Fruit fly (Drosophila melanogaster): ENCODE results near the gene CG42395.

- no peak for TF ChIP-seq acj6 (GFP tag; optimal IDR thresholded peaks at IDR 0.05)
- no peak for TF ChIP-seq Hr4 (GFP tag; optimal IDR thresholded peaks at IDR 0.05)
- TF ChIP-seq Ets96B (tag; optimal IDR thresholded peaks at IDR 0.05), result no peak
- no peak for TF ChIP-seq CG8632 (GFP tag; optimal IDR thresholded peaks at IDR 0.05)
- no peak for TF ChIP-seq pdm3 (GFP tag; optimal IDR thresholded peaks at IDR 0.05)
- TF ChIP-seq CG32006 (GFP tag; optimal IDR thresholded peaks at IDR 0.05), result no peak
- no peak for TF ChIP-seq achi (GFP tag; optimal IDR thresholded peaks at IDR 0.05)
- no peak for TF ChIP-seq Sox102F (GFP tag; optimal IDR thresholded peaks at IDR 0.05)
- no peak for TF ChIP-seq Eip93F (GFP tag; optimal IDR thresholded peaks at IDR 0.05)
- no peak for TF ChIP-seq CG6276 (GFP tag; optimal IDR thresholded peaks at IDR 0.05)
These were observed 8.9 kb upstream of the CG42395 start for dm6 chrX:9584948-9585315.
